Fruit fly (Drosophila melanogaster): ENCODE data around the gene CG15387.

The CG15387 gene

dm6 chr2L:2175930-2176643, 50.0 kb downstream of the CG15387 start (continued):
- TF ChIP-seq trem (tag; optimal IDR thresholded peaks at IDR 0.05) (no peak), Nf-YA (GFP tag; IDR thresholded peaks at IDR 0.05) (no peak), repo (GFP tag; optimal IDR thresholded peaks at IDR 0.05) (no peak), CG6854 (GFP tag; optimal IDR thresholded peaks at IDR 0.05) (peak; percentile 28), CG30403 (GFP tag; optimal IDR thresholded peaks at IDR 0.05) (peak; percentile 52), TFAM (GFP tag; optimal IDR thresholded peaks at IDR 0.05) (no peak), CG8924 (tag; optimal IDR thresholded peaks at IDR 0.05) (peak; percentile 50), CG6254 (GFP tag; optimal IDR thresholded peaks at IDR 0.05) (no peak), gsb-n (tag; optimal IDR thresholded peaks at IDR 0.05) (no peak), B-H2 (GFP tag; optimal IDR thresholded peaks at IDR 0.05) (peak; percentile 8), fd102C (GFP tag; optimal IDR thresholded peaks at IDR 0.05) (no peak), Xbp1 (GFP tag; optimal IDR thresholded peaks at IDR 0.05) (peak; percentile 24), CG6765 (GFP tag; optimal IDR thresholded peaks at IDR 0.05) (peak; percentile 59), Dref (GFP tag; IDR thresholded peaks at IDR 0.05) (no peak), CoRest (tag; optimal IDR thresholded peaks at IDR 0.05) (peak; percentile 76), Bgb (GFP tag; IDR thresholded peaks at IDR 0.05; ENCODE audit: partially characterized antibody) (no peak), CG6791 (GFP tag; IDR thresholded peaks at IDR 0.05; ENCODE audit: partially characterized antibody) (no peak), onecut (GFP tag; IDR thresholded peaks at IDR 0.05) (no peak), B-H1 (GFP tag; IDR thresholded peaks at IDR 0.05) (no peak), CG33557 (GFP tag; optimal IDR thresholded peaks at IDR 0.05) (no peak), CG8944 (GFP tag; optimal IDR thresholded peaks at IDR 0.05) (no peak), unc-4 (GFP tag; IDR thresholded peaks at IDR 0.05; ENCODE audit: partially characterized antibody) (no peak), CG8388 (GFP tag; optimal IDR thresholded peaks at IDR 0.05) (no peak), fru (optimal IDR thresholded peaks at IDR 0.05) (no peak), CG11723 (GFP tag; optimal IDR thresholded peaks at IDR 0.05) (no peak), CG6272 (GFP tag; IDR thresholded peaks at IDR 0.05) (peak; percentile 41; the same call in 1 of the 2 replicates), Hey (tag; optimal IDR thresholded peaks at IDR 0.05) (no peak), gt (GFP tag; IDR thresholded peaks at IDR 0.05) (no peak), crp (GFP tag; optimal IDR thresholded peaks at IDR 0.05) (no peak), Trl (optimal IDR thresholded peaks at IDR 0.05) (no peak), Trl (GFP tag; optimal IDR thresholded peaks at IDR 0.05) (no peak), ase (GFP tag; IDR thresholded peaks at IDR 0.05) (0 out of 3 replicates have a peak, but pooled peaks have one; percentile 33), CG9437 (GFP tag; optimal IDR thresholded peaks at IDR 0.05) (peak; percentile 67), CG7372 (GFP tag; IDR thresholded peaks at IDR 0.05) (no peak), CG12659 (GFP tag; optimal IDR thresholded peaks at IDR 0.05) (peak; percentile 67), sc (optimal IDR thresholded peaks at IDR 0.05) (no peak), sc (GFP tag; optimal IDR thresholded peaks at IDR 0.05) (no peak), Oaz (GFP tag; IDR thresholded peaks at IDR 0.05) (no peak), Asciz (GFP tag; optimal IDR thresholded peaks at IDR 0.05) (no peak), org-1 (GFP tag; optimal IDR thresholded peaks at IDR 0.05) (peak; percentile 47), pb (GFP tag; optimal IDR thresholded peaks at IDR 0.05) (no peak), dm (GFP tag; optimal IDR thresholded peaks at IDR 0.05) (no peak), lilli (GFP tag; optimal IDR thresholded peaks at IDR 0.05) (peak; percentile 72), caup (GFP tag; optimal IDR thresholded peaks at IDR 0.05; ENCODE audit: severe bottlenecking) (no peak), CG8359 (GFP tag; optimal IDR thresholded peaks at IDR 0.05; ENCODE audit: borderline replicate concordance) (no peak), salm (tag; optimal IDR thresholded peaks at IDR 0.05) (no peak), CG34224 (GFP tag; IDR thresholded peaks at IDR 0.05; ENCODE audit: partially characterized antibody) (no peak), Usf (GFP tag; optimal IDR thresholded peaks at IDR 0.05) (peak; percentile 44), twi (tag; optimal IDR thresholded peaks at IDR 0.05) (no peak), hb (GFP tag; IDR thresholded peaks at IDR 0.05; ENCODE audit: partially characterized antibody) (no peak)

Data from whole organism, embryonic.